In the genomic region with DNA sequence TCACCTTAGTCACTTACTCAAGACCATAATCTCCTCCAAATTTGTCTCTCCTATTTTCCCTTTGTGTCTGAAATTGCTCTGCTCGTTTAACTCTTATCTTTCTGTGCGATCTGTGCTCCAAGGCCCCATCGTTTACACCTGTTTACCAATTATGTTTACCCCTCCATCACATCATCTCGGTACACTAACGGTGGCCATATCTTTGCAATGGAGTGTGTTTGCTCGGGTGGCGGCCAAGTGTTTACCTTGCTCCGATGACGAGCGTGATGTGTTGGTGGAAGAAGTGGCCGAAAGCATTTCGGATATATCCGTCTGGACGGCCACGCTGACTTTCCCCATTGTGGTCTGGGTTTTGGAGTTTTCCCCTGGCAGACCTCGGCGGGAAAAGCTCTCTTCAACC, we compare ENCODE assay signal across 5 fruit fly cellular contexts.
TF ChIP-seq lines count a peak whose summit lies in the region.

No protein-coding gene starts in this region.

- no peak for TF ChIP-seq CTCF in whole organism, embryonic (GFP tag; optimal IDR thresholded peaks at IDR 0.05; lab: Kevin White, UChicago)

TF ChIP-seq in whole organism, adult, 20 proteins besides CTCF, POLR2A, EP300 and RAD21 (continues in another document):
- TF ChIP-seq Clk (GFP tag; optimal IDR thresholded peaks at IDR 0.05; lab: Kevin White, UChicago) (no peak), CG11617 (GFP tag; optimal IDR thresholded peaks at IDR 0.05; lab: Kevin White, UChicago) (no peak), toe (GFP tag; optimal IDR thresholded peaks at IDR 0.05; lab: Kevin White, UChicago) (no peak), ovo (GFP tag; optimal IDR thresholded peaks at IDR 0.05; lab: Kevin White, UChicago) (peak; percentile 7), CG1620 (GFP tag; optimal IDR thresholded peaks at IDR 0.05; lab: Kevin White, UChicago) (no peak), Hr96 (GFP tag; optimal IDR thresholded peaks at IDR 0.05; lab: Kevin White, UChicago) (no peak), CG7101 (tag; optimal IDR thresholded peaks at IDR 0.05; lab: Kevin White, UChicago) (peak; percentile 43), tj (GFP tag; optimal IDR thresholded peaks at IDR 0.05; lab: Kevin White, UChicago) (no peak), pad (GFP tag; optimal IDR thresholded peaks at IDR 0.05; lab: Kevin White, UChicago) (peak; percentile 64), cnc (optimal IDR thresholded peaks at IDR 0.05; lab: Kevin White, UChicago) (no peak), Crg-1 (GFP tag; optimal IDR thresholded peaks at IDR 0.05; lab: Kevin White, UChicago) (no peak), kay (GFP tag; lab: Kevin White, UChicago; ENCODE audit: borderline replicate concordance) (no peak), bab1 (GFP tag; optimal IDR thresholded peaks at IDR 0.05; lab: Kevin White, UChicago) (no peak), cic (GFP tag; optimal IDR thresholded peaks at IDR 0.05; lab: Kevin White, UChicago) (peak; percentile 68), CG7045 (GFP tag; optimal IDR thresholded peaks at IDR 0.05; lab: Kevin White, UChicago) (peak; percentile 46), CG12768 (GFP tag; optimal IDR thresholded peaks at IDR 0.05; lab: Kevin White, UChicago) (peak; percentile 21), Mnt (GFP tag; optimal IDR thresholded peaks at IDR 0.05; lab: Kevin White, UChicago) (no peak), CG33017 (tag; optimal IDR thresholded peaks at IDR 0.05; lab: Kevin White, UChicago) (no peak)

TF ChIP-seq in whole organism, embryonic, 481 proteins besides CTCF, POLR2A, EP300 and RAD21 (continues in another document):
- TF ChIP-seq CG1603 (tag; optimal IDR thresholded peaks at IDR 0.05; lab: Kevin White, UChicago) (peak; percentile 62), CG5180 (GFP tag; optimal IDR thresholded peaks at IDR 0.05; lab: Kevin White, UChicago) (peak; percentile 78), oc (tag; optimal IDR thresholded peaks at IDR 0.05; lab: Kevin White, UChicago) (peak; percentile 61), croc (GFP tag; conservative IDR thresholded peaks at IDR 0.05; lab: Robert Waterston, UW) (no peak), pum (GFP tag; optimal IDR thresholded peaks at IDR 0.05; lab: Kevin White, UChicago) (no peak), ewg (GFP tag; optimal IDR thresholded peaks at IDR 0.05; lab: Kevin White, UChicago) (peak; percentile 10), Stat92E (GFP tag; optimal IDR thresholded peaks at IDR 0.05; lab: Kevin White, UChicago) (no peak), slbo (GFP tag; IDR thresholded peaks at IDR 0.05; lab: Robert Waterston, UW) (no peak), odd (GFP tag; optimal IDR thresholded peaks at IDR 0.05; lab: Kevin White, UChicago) (peak; percentile 84), fd96Cb (tag; optimal IDR thresholded peaks at IDR 0.05; lab: Kevin White, UChicago) (no peak), tna (GFP tag; IDR thresholded peaks at IDR 0.05; lab: Robert Waterston, UW; ENCODE audit: partially characterized antibody) (no peak), CG14667 (GFP tag; IDR thresholded peaks at IDR 0.05; lab: Robert Waterston, UW) (no peak), sc (optimal IDR thresholded peaks at IDR 0.05; lab: Kevin White, UChicago) (no peak), sc (GFP tag; optimal IDR thresholded peaks at IDR 0.05; lab: Kevin White, UChicago) (peak; percentile 52), insv (GFP tag; optimal IDR thresholded peaks at IDR 0.05; lab: Kevin White, UChicago) (peak in 1 of 2 experiments; percentile 15), wdn (GFP tag; IDR thresholded peaks at IDR 0.05; lab: Robert Waterston, UW) (no peak), trem (tag; optimal IDR thresholded peaks at IDR 0.05; lab: Kevin White, UChicago) (no peak), Bgb (GFP tag; IDR thresholded peaks at IDR 0.05; lab: Robert Waterston, UW; ENCODE audit: partially characterized antibody) (no peak)

TF ChIP-seq in whole organism, prepupa, 60 proteins besides CTCF, POLR2A, EP300 and RAD21 (continues in another document):
- no peak for TF ChIP-seq Eip75B (GFP tag; optimal IDR thresholded peaks at IDR 0.05; lab: Kevin White, UChicago)
- TF ChIP-seq CG10669 (GFP tag; optimal IDR thresholded peaks at IDR 0.05; lab: Kevin White, UChicago) = peak; percentile 35
- TF ChIP-seq esn (GFP tag; optimal IDR thresholded peaks at IDR 0.05; lab: Kevin White, UChicago) = no peak
- TF ChIP-seq CG11902 (GFP tag; optimal IDR thresholded peaks at IDR 0.05; lab: Kevin White, UChicago) = no peak
- TF ChIP-seq salr (GFP tag; optimal IDR thresholded peaks at IDR 0.05; lab: Kevin White, UChicago) = peak in 1 of 2 experiments; percentile 53
- no peak for TF ChIP-seq Ets21C (GFP tag; optimal IDR thresholded peaks at IDR 0.05; lab: Kevin White, UChicago)
- TF ChIP-seq CG6163 (GFP tag; IDR thresholded peaks at IDR 0.05; lab: Robert Waterston, UW) = peak; percentile 69
- TF ChIP-seq Hr4 (GFP tag; optimal IDR thresholded peaks at IDR 0.05; lab: Kevin White, UChicago) = no peak
- no peak for TF ChIP-seq svp (GFP tag; lab: Kevin White, UChicago)
- TF ChIP-seq CG7368 (GFP tag; optimal IDR thresholded peaks at IDR 0.05; lab: Kevin White, UChicago) = peak; percentile 43
- no peak for TF ChIP-seq CG31627 (GFP tag; optimal IDR thresholded peaks at IDR 0.05; lab: Kevin White, UChicago)
- peak; percentile 74 for TF ChIP-seq CG9139 (GFP tag; optimal IDR thresholded peaks at IDR 0.05; lab: Kevin White, UChicago)
- no peak for TF ChIP-seq fd85E (GFP tag; optimal IDR thresholded peaks at IDR 0.05; lab: Kevin White, UChicago)
- no peak for TF ChIP-seq CG11294 (GFP tag; IDR thresholded peaks at IDR 0.05; lab: Robert Waterston, UW)
- TF ChIP-seq topi (GFP tag; optimal IDR thresholded peaks at IDR 0.05; lab: Kevin White, UChicago) = no peak
- TF ChIP-seq CG10631 (GFP tag; optimal IDR thresholded peaks at IDR 0.05; lab: Kevin White, UChicago) = peak; percentile 41
- peak; percentile 85 for TF ChIP-seq Eip78C (GFP tag; lab: Kevin White, UChicago)
- TF ChIP-seq fd59A (GFP tag; optimal IDR thresholded peaks at IDR 0.05; lab: Kevin White, UChicago) = no peak
- peak; percentile 43 for TF ChIP-seq CG6808 (GFP tag; optimal IDR thresholded peaks at IDR 0.05; lab: Kevin White, UChicago)

TF ChIP-seq in whole organism, pupa, 21 proteins besides CTCF, POLR2A, EP300 and RAD21 (continues in another document):
- TF ChIP-seq CG14655 (GFP tag; optimal IDR thresholded peaks at IDR 0.05; lab: Kevin White, UChicago) = no peak
- no peak for TF ChIP-seq CG34367 (tag; optimal IDR thresholded peaks at IDR 0.05; lab: Kevin White, UChicago)
- no peak for TF ChIP-seq CG9948 (tag; optimal IDR thresholded peaks at IDR 0.05; lab: Kevin White, UChicago)
- TF ChIP-seq Pif1B (GFP tag; optimal IDR thresholded peaks at IDR 0.05; lab: Kevin White, UChicago) = peak; percentile 56
- peak; percentile 61 for TF ChIP-seq Pif1A (GFP tag; optimal IDR thresholded peaks at IDR 0.05; lab: Kevin White, UChicago)
- TF ChIP-seq CG13204 (GFP tag; optimal IDR thresholded peaks at IDR 0.05; lab: Kevin White, UChicago) = peak; percentile 19
- TF ChIP-seq rn (GFP tag; IDR thresholded peaks at IDR 0.05; lab: Robert Waterston, UW) = no peak
- no peak for TF ChIP-seq CG8159 (tag; optimal IDR thresholded peaks at IDR 0.05; lab: Kevin White, UChicago)
- TF ChIP-seq D1 (tag; optimal IDR thresholded peaks at IDR 0.05; lab: Kevin White, UChicago) = no peak
- TF ChIP-seq Ets98B (GFP tag; IDR thresholded peaks at IDR 0.05; lab: Robert Waterston, UW) = peak; percentile 56
- TF ChIP-seq CG32121 (GFP tag; IDR thresholded peaks at IDR 0.05; lab: Robert Waterston, UW) = peak; percentile 46; the same call in 1 of the 2 replicates
- TF ChIP-seq CG10348 (GFP tag; IDR thresholded peaks at IDR 0.05; lab: Robert Waterston, UW) = no peak
- TF ChIP-seq fd96Ca (GFP tag; IDR thresholded peaks at IDR 0.05; lab: Robert Waterston, UW) = peak; percentile 32; the same call in 1 of the 3 replicates
- peak; percentile 17 for TF ChIP-seq CG17806 (tag; optimal IDR thresholded peaks at IDR 0.05; lab: Kevin White, UChicago)
- TF ChIP-seq CG4496 (GFP tag; IDR thresholded peaks at IDR 0.05; lab: Robert Waterston, UW) = peak; percentile 72
- peak; percentile 12 for TF ChIP-seq CG15710 (tag; optimal IDR thresholded peaks at IDR 0.05; lab: Kevin White, UChicago)
- peak; percentile 14 for TF ChIP-seq Snoo (tag; optimal IDR thresholded peaks at IDR 0.05; lab: Kevin White, UChicago)
- TF ChIP-seq gl (tag; optimal IDR thresholded peaks at IDR 0.05; lab: Kevin White, UChicago) = peak; percentile 62
- TF ChIP-seq CG12605 (GFP tag; IDR thresholded peaks at IDR 0.05; lab: Robert Waterston, UW) = peak; percentile 21; the same call in 1 of the 2 replicates
- peak; percentile 6 for TF ChIP-seq CG8301 (tag; optimal IDR thresholded peaks at IDR 0.05; lab: Kevin White, UChicago)

TF ChIP-seq in whole organism, wandering third instar larva, 38 proteins besides CTCF, POLR2A, EP300 and RAD21 (continues in another document):
- TF ChIP-seq h (GFP tag; optimal IDR thresholded peaks at IDR 0.05; lab: Kevin White, UChicago) = peak; percentile 43
- no peak for TF ChIP-seq brk (GFP tag; optimal IDR thresholded peaks at IDR 0.05; lab: Kevin White, UChicago)
- TF ChIP-seq tai (GFP tag; optimal IDR thresholded peaks at IDR 0.05; lab: Kevin White, UChicago) = no peak
- TF ChIP-seq GATAd (GFP tag; optimal IDR thresholded peaks at IDR 0.05; lab: Kevin White, UChicago) = no peak
- TF ChIP-seq dl (GFP tag; optimal IDR thresholded peaks at IDR 0.05; lab: Kevin White, UChicago; ENCODE audit: insufficient read depth in 1 of 2, partially characterized antibody in 2 of 2) = no peak
- no peak for TF ChIP-seq Hr78 (GFP tag; optimal IDR thresholded peaks at IDR 0.05; lab: Kevin White, UChicago)
- no peak for TF ChIP-seq ey (GFP tag; optimal IDR thresholded peaks at IDR 0.05; lab: Kevin White, UChicago)
- no peak for TF ChIP-seq sage (GFP tag; optimal IDR thresholded peaks at IDR 0.05; lab: Kevin White, UChicago)
- TF ChIP-seq Abd-B (GFP tag; optimal IDR thresholded peaks at IDR 0.05; lab: Kevin White, UChicago) = no peak
- TF ChIP-seq Jra (GFP tag; optimal IDR thresholded peaks at IDR 0.05; lab: Kevin White, UChicago) = no peak
- TF ChIP-seq jim (GFP tag; optimal IDR thresholded peaks at IDR 0.05; lab: Kevin White, UChicago) = no peak
- TF ChIP-seq CG32264 (GFP tag; optimal IDR thresholded peaks at IDR 0.05; lab: Kevin White, UChicago) = no peak
- TF ChIP-seq Dif (GFP tag; optimal IDR thresholded peaks at IDR 0.05; lab: Kevin White, UChicago; ENCODE audit: partially characterized antibody) = no peak
- TF ChIP-seq Hr83 (GFP tag; optimal IDR thresholded peaks at IDR 0.05; lab: Kevin White, UChicago; ENCODE audit: poor library complexity, severe bottlenecking) = peak; percentile 74
- TF ChIP-seq Vsx2 (GFP tag; optimal IDR thresholded peaks at IDR 0.05; lab: Kevin White, UChicago; ENCODE audit: partially characterized antibody) = no peak
- no peak for TF ChIP-seq woc (GFP tag; optimal IDR thresholded peaks at IDR 0.05; lab: Kevin White, UChicago)
- no peak for TF ChIP-seq dmrt93B (GFP tag; optimal IDR thresholded peaks at IDR 0.05; lab: Kevin White, UChicago)
- TF ChIP-seq sv (GFP tag; optimal IDR thresholded peaks at IDR 0.05; lab: Kevin White, UChicago) = no peak
- peak; percentile 15 for TF ChIP-seq OdsH (GFP tag; optimal IDR thresholded peaks at IDR 0.05; lab: Kevin White, UChicago)
- no peak for TF ChIP-seq lola (GFP tag; optimal IDR thresholded peaks at IDR 0.05; lab: Kevin White, UChicago)
- no peak for TF ChIP-seq CrebA (GFP tag; optimal IDR thresholded peaks at IDR 0.05; lab: Kevin White, UChicago; ENCODE audit: borderline replicate concordance)
- TF ChIP-seq Dfd (GFP tag; optimal IDR thresholded peaks at IDR 0.05; lab: Kevin White, UChicago) = no peak
